Worm (Caenorhabditis elegans): ENCODE results near the gene K03H6.5.

ce11 chrIV:1547129-1547528, 10.9 kb upstream of the K03H6.5 start:
- TF ChIP-seq lin-39 (tag; optimal IDR thresholded peaks at IDR 0.05) (no peak), aly-2 (tag; optimal IDR thresholded peaks at IDR 0.05) (no peak), nhr-20 (tag; optimal IDR thresholded peaks at IDR 0.05) (no peak), zag-1 (tag; optimal IDR thresholded peaks at IDR 0.05) (no peak), fkh-8 (tag; optimal IDR thresholded peaks at IDR 0.05) (no peak)

All from whole organism, L1 larva.